Worm (Caenorhabditis elegans): ENCODE data around the gene evl-20.

evl-20 gene

ce11 chrII:8484546-8484945 is 40.4 kb downstream of the evl-20 start:
- peak; percentile 26 for TF ChIP-seq nhr-25 (tag; optimal IDR thresholded peaks at IDR 0.05)
- TF ChIP-seq lin-15B (tag; optimal IDR thresholded peaks at IDR 0.05), result no peak
- peak; percentile 88 for TF ChIP-seq pqm-1 (tag; optimal IDR thresholded peaks at IDR 0.05)
- TF ChIP-seq nhr-11 (tag; optimal IDR thresholded peaks at IDR 0.05), result peak; percentile 33
- TF ChIP-seq R02D3.7 (tag; optimal IDR thresholded peaks at IDR 0.05), result no peak
- TF ChIP-seq eor-1 (tag; optimal IDR thresholded peaks at IDR 0.05), result no peak
- TF ChIP-seq unc-39 (tag; optimal IDR thresholded peaks at IDR 0.05), result no peak
- no peak for TF ChIP-seq mdl-1 (tag; optimal IDR thresholded peaks at IDR 0.05)
- TF ChIP-seq elt-2 (tag; optimal IDR thresholded peaks at IDR 0.05), result peak; percentile 96
- peak; percentile 31 for TF ChIP-seq ceh-28 (tag; optimal IDR thresholded peaks at IDR 0.05)
- TF ChIP-seq pha-4 (tag; optimal IDR thresholded peaks at IDR 0.05), result peak; percentile 67
- TF ChIP-seq nhr-237 (tag; optimal IDR thresholded peaks at IDR 0.05), result no peak
- peak; percentile 32 for TF ChIP-seq skn-1 (tag; optimal IDR thresholded peaks at IDR 0.05)
- TF ChIP-seq egl-27 (tag; optimal IDR thresholded peaks at IDR 0.05), result no peak
- no peak for TF ChIP-seq nhr-12 (tag; optimal IDR thresholded peaks at IDR 0.05)
- TF ChIP-seq fos-1 (tag; optimal IDR thresholded peaks at IDR 0.05), result no peak
- TF ChIP-seq aly-2 (tag; optimal IDR thresholded peaks at IDR 0.05), result no peak
- TF ChIP-seq nhr-23 (tag; optimal IDR thresholded peaks at IDR 0.05), result no peak
- peak; percentile 26 for TF ChIP-seq nfya-1 (tag; optimal IDR thresholded peaks at IDR 0.05; ENCODE audit: insufficient read depth)
- peak; percentile 33 for TF ChIP-seq jun-1 (tag; optimal IDR thresholded peaks at IDR 0.05)
- TF ChIP-seq ceh-9 (tag; optimal IDR thresholded peaks at IDR 0.05), result no peak
- TF ChIP-seq nhr-76 (tag; optimal IDR thresholded peaks at IDR 0.05), result no peak
- TF ChIP-seq ZK546.5 (tag; optimal IDR thresholded peaks at IDR 0.05), result no peak
- TF ChIP-seq ceh-82 (tag; optimal IDR thresholded peaks at IDR 0.05), result no peak
- TF ChIP-seq lin-39 (tag; optimal IDR thresholded peaks at IDR 0.05), result no peak
- peak; percentile 5 for TF ChIP-seq nhr-43 (tag; optimal IDR thresholded peaks at IDR 0.05; ENCODE audit: poor library complexity, severe bottlenecking)
- TF ChIP-seq unc-62 (GFP tag; optimal IDR thresholded peaks at IDR 0.05), result no peak
- TF ChIP-seq ama-1 (optimal IDR thresholded peaks at IDR 0.05), result no peak
- no peak for TF ChIP-seq nhr-77 (tag; optimal IDR thresholded peaks at IDR 0.05)
- no peak for TF ChIP-seq mml-1 (tag; optimal IDR thresholded peaks at IDR 0.05)
- TF ChIP-seq ztf-11 (tag; optimal IDR thresholded peaks at IDR 0.05), result no peak
- TF ChIP-seq egl-5 (tag; optimal IDR thresholded peaks at IDR 0.05), result no peak
- no peak for TF ChIP-seq sea-2 (GFP tag; optimal IDR thresholded peaks at IDR 0.05)

DNA sequence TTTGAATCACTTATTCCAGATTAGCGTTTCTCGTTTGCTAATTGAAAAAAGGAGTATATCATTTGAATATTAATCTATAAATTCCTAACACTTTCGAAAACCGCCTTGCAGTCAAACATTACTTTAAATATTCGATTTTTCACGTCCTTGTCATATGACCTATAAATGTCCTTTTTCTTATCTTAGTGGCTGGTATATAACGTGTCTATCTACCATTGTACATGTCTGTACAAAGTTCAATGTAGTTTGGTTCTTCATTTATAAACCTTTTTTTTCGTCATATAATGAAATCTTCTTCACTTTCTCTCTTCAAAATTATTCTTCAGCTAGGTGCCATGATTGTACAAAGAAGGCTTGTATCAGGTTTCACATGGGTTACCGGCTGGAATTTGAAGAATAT is 41.5 kb downstream of the evl-20 start, which contains the start of gene gbh-2:
gbh-2 (plus strand) TSS at position 277 of the 400 bp plus-strand sequence.
- TF ChIP-seq unc-62 (GFP tag; optimal IDR thresholded peaks at IDR 0.05) (no peak), nhr-43 (tag; optimal IDR thresholded peaks at IDR 0.05; ENCODE audit: poor library complexity, severe bottlenecking) (peak; percentile 46), mdl-1 (tag; optimal IDR thresholded peaks at IDR 0.05) (no peak), daf-12 (tag; optimal IDR thresholded peaks at IDR 0.05) (no peak), fkh-10 (GFP tag; optimal IDR thresholded peaks at IDR 0.05) (no peak), ceh-28 (tag; optimal IDR thresholded peaks at IDR 0.05) (no peak), nhr-23 (tag; optimal IDR thresholded peaks at IDR 0.05) (peak; percentile 42), jun-1 (tag; optimal IDR thresholded peaks at IDR 0.05) (peak; percentile 16), pqm-1 (tag; optimal IDR thresholded peaks at IDR 0.05) (peak; percentile 95), nhr-67 (tag; optimal IDR thresholded peaks at IDR 0.05) (no peak), pha-4 (tag; optimal IDR thresholded peaks at IDR 0.05) (peak; percentile 11), skn-1 (tag; optimal IDR thresholded peaks at IDR 0.05) (peak; percentile 67), nhr-25 (tag; optimal IDR thresholded peaks at IDR 0.05) (peak; percentile 63), ztf-4 (tag; optimal IDR thresholded peaks at IDR 0.05) (peak; percentile 48), unc-39 (tag; optimal IDR thresholded peaks at IDR 0.05) (no peak), snpc-4 (tag; optimal IDR thresholded peaks at IDR 0.05) (peak; percentile 9), nhr-28 (tag; optimal IDR thresholded peaks at IDR 0.05) (no peak), lsy-12 (tag; optimal IDR thresholded peaks at IDR 0.05) (no peak), elt-2 (tag; optimal IDR thresholded peaks at IDR 0.05) (peak; percentile 93)

- TF ChIP-seq fkh-2 (tag; optimal IDR thresholded peaks at IDR 0.05) (no peak), unc-62 (GFP tag; optimal IDR thresholded peaks at IDR 0.05) (no peak)
Observed at ce11 chrII:8488123-8488522, 44.0 kb downstream of the evl-20 start.

Data from whole organism, L3 larva.